Fruit fly (Drosophila melanogaster): Measurements from ENCODE around the gene Svip.

The Svip gene

DNA sequence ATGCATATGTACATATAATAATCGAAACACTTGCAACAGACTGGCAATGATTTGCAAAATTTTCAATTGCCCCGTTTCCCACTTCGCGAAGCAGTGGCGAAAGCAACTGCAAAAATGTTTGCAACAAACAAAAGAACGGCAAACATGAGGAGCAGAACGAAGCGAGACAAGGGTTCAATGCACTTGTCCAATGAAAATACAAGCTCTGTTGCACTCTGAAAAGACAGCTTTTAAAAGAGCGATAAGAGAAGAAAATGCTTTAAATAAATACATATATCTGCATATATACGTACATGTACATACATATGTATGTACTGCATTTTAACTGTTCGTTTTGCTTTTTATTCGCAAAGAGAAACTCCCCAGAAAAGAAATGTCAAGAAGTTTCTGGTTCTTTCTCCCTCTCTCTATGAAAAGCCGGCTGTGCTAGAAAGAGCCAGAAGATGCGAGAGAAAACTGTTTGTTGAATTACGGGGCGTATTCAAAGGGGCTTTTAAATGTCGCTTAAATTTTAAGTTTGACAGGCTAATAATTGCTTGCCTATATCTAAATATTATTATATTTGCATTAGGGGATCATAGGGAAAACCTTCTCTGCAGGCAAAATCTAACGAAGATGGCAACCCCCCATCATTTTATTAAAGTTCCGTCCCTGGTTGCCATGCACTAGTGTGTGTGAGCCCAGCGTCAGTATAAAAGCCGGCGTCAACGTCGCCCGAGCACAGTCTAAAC is 24.7 kb downstream of the Svip start, which contains the start of gene Hsp27:
Gene Hsp27, plus strand, starts transcription at position 719 of the 731 bp plus-strand sequence.
- peak; percentile 98 for TF ChIP-seq noc (tag; optimal IDR thresholded peaks at IDR 0.05)

DNA sequence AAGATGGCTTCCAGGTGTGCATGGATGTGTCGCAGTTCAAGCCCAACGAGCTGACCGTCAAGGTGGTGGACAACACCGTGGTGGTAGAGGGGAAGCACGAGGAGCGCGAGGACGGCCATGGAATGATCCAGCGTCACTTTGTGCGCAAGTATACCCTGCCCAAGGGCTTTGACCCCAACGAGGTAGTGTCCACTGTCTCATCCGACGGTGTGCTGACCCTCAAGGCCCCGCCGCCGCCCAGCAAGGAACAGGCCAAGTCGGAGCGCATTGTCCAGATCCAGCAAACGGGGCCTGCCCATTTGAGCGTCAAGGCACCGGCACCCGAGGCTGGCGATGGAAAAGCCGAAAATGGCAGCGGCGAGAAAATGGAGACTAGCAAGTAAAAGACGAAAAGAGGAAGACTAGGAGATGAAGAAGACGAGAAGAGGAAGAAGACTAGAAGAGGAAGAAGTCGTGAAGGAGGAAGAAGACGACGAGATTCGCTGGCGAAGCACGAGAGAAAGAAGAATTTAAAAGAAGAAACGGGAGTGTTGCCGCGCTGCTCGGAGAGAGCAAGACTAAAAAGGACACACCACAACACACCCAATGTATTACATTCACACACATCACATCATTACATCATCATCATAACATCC is 25.8 kb downstream of the Svip start:
- TF ChIP-seq noc (tag; optimal IDR thresholded peaks at IDR 0.05), result no peak

DNA sequence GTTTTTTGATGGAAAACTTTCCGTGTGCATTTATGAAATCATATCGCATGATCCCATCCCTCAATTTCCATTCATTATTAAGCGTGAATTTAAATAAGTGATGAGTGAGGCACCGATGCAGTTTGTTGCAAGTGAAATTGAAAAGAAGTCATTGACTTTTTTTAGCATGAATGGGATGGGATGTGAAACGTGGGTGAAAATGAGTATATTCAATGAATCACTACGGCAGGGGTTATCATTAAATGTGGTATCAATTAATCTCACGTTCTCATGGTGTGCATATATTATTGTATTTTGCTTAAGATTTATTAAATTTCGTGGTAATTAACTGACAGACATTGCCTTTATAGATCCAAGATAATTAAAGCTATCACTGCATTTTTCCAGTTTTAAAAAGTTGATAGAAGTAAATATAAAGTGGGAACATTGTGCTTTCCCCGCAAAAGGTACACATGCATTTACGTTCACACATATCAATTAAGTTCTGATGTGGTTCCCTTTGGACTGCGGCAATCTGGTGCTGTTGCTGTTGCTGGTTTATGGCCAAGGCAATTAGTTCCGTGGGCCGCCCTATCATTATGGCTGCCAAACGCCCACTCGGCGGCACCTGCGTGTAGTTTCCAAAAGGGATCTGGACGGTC is 32.7 kb downstream of the Svip start:
- no peak for TF ChIP-seq noc (tag; optimal IDR thresholded peaks at IDR 0.05)

dm6 chr3L:9396038-9396437 is 37.2 kb downstream of the Svip start:
- TF ChIP-seq noc (tag; optimal IDR thresholded peaks at IDR 0.05), result no peak

DNA sequence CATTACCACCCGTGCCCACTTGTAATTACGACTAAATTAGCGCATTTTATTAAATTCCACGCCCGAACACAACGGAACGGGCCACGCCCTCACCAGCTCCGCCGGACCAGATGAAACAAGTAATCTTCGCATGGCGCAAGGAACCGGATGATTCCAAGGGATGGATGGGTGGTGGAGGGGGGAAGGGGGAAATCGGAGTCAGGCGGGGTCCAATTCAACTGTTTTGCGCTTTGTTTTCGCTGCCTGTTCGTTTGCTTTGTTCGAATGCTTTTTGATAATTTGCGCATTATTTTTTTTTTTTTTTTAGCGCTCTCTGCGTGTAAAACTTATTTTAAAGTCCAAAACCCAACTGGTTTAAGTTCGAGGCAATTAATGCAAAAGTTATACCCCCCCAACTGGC is 37.9 kb downstream of the Svip start:
- TF ChIP-seq noc (tag; optimal IDR thresholded peaks at IDR 0.05), result no peak

- TF ChIP-seq noc (tag; optimal IDR thresholded peaks at IDR 0.05), result peak; percentile 89
Measured at dm6 chr3L:9397156-9397555, 38.4 kb downstream of the Svip start.

DNA sequence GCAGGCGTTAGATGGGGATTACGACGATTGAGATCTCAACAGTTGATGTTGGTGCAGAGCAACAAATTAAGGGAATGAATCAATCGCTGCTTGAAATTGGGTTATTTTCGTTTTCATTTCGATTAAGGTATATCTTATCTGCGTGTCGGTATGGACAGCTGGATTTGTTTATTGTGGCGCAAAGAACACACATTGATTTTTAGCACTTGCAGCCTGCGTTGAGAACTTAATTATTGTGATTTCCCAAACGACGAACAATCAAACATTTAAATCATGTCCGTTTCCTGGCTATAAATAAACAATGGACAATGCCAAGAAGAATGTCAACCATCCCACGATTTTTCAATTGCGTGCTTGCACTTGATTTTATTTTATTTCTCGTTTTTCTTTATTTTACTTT is 39.2 kb downstream of the Svip start:
- TF ChIP-seq noc (tag; optimal IDR thresholded peaks at IDR 0.05), result no peak

DNA sequence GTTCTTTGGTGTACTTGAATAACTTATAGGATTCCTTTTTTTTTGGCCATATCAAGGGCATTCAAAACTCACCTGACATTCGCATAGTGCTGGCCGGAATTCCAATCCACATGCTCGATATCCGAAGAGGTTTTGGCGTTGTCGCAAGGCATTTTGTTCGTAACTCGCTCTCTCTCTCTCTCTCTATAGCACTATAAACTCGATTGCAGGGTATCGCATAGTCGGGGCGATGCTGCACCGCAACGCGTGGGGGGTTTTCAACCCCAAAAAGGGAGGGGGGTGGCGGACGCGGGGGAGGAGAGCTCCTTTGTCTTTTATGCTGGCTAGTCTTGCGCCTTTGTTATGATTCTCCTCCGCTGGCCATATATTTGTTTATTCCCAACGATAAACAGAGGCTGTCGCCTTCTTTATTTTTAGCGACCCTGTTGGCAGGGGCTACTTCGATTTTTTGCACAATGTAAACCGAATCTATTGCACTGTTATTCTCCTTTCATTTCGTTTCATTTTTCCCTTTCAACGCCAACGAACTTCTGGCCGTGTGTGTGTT is 39.7 kb downstream of the Svip start:
- no peak for TF ChIP-seq noc (tag; optimal IDR thresholded peaks at IDR 0.05)

- TF ChIP-seq noc (tag; optimal IDR thresholded peaks at IDR 0.05), result peak; percentile 16
Measured at dm6 chr3L:9399013-9399750, 40.4 kb downstream of the Svip start, which contains the start of gene CG4080. Gene CG4080 (minus strand): TSS chr3L:9399227.

DNA sequence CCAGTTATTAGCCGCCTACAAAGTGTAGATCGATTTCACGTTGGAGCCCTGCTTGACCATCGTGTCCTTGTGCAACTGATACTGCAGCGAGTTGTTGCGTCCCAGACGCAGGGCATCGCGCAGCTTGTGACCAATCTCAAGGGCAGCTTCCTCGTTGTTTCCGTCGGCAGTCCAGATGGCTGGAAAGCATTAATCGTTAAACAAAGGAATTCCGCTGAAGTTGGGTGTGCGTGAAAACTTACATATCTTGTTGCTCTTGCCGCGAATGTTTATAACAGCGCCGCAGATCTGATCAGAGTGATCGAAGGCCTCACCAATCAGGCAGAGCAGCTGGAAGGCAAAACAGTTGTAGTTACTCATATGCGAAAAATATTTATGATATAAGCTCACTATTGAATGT is 41.1 kb downstream of the Svip start:
- no peak for TF ChIP-seq noc (tag; optimal IDR thresholded peaks at IDR 0.05)

DNA sequence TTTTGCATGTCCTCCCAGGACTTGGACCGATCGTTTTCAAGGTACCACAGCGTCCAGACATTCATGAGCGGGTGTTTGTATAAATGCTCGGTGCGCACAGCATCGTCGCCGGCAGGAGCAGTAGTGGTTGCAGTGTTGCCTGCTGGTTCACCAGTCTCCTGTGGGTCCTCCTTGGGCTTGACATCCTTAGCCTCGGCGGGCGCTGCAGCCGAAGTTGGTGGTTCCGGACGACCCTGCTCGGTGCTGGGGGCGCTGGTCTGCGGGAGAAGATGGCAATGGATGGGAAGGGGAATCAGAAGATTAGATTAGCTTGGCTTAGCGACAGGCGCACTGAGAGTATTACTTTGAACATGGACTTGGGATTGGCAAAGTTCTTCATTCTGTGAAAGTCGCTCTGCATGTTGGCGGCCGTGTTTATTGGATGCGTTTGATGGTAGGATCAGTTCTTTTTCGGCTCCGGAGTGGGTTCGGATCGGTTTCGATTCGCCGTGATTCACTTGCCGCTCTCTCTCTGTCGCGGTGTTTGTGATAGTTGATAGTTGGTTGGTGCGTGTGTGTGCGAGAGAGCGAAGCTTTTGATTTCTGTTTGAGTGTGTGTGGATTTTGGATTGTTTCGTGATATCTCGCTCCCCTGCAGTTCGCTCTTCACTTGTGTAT is 42.0 kb downstream of the Svip start:
- no peak for TF ChIP-seq noc (tag; optimal IDR thresholded peaks at IDR 0.05)

dm6 chr3L:9401354-9402156 is 42.8 kb downstream of the Svip start:
- TF ChIP-seq noc (tag; optimal IDR thresholded peaks at IDR 0.05), result no peak

DNA sequence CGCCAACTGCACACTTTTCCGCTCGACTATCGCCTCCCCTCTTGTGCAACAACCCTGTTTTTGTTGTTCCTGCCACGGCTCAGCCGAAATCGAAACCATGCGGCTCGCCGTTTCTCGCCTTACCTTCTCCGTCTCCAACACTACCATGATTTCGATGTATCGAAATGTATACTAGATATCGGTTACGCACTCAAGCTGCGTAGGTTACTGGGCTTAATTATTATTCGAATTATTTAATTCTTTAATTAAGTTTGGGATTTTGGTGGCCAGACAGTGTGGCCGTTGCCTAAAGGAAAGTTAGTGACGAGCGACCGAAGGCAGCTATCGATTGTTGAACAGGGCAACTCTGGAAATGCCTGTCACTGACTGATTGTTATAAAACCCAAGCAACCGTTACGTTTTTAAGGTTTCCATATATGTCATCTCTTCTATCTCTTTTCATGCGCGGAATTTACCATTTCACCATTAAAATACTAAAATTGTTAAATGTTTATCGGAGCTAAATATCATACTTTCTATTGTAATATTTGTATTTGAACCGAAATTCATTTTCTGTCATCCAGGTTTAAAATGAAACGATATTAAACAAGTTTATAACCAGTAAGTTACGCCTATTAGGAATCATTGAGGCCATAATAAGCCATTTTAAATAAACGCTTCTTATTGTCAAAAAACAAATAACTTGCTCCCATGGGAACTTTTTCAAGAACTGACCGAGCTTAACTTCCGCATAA is 43.5 kb downstream of the Svip start, which contains the start of gene eIF4E1:
Gene eIF4E1, minus strand, starts transcription at position 304 of the 734 bp plus-strand sequence.
- no peak for TF ChIP-seq noc (tag; optimal IDR thresholded peaks at IDR 0.05)

DNA sequence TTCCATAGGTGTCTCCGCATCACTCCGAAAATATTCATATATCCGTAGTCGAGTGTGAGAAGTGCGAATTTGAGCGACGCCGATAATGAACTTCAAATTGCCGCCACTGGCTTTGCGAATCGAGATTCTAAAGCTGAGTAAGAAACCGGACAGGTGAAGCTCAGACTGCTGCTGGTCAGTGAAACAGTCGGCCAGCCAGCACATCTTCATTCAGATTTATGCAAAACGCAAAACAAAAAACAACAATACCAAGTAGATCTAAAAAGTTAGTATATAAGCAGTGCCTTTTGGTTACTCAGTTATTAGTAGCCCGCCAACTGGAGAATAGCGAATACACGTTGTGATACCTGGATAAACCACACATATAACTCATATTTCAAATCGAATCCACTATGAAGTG is 45.7 kb downstream of the Svip start, which contains the start of gene Cpr67B:
Gene Cpr67B, plus strand, starts transcription at position 301 of the 400 bp plus-strand sequence.
- no peak for TF ChIP-seq noc (tag; optimal IDR thresholded peaks at IDR 0.05)
